Worm (Caenorhabditis elegans): Measurements from ENCODE around the gene Y32G9A.12.

- no peak for TF ChIP-seq F13C5.2 (tag; optimal IDR thresholded peaks at IDR 0.05)
- no peak for TF ChIP-seq ceh-36 (tag; optimal IDR thresholded peaks at IDR 0.05)
- no peak for TF ChIP-seq hmg-4 (GFP tag; optimal IDR thresholded peaks at IDR 0.05)
- TF ChIP-seq tra-4 (tag; optimal IDR thresholded peaks at IDR 0.05): no peak
- no peak for TF ChIP-seq ceh-13 (GFP tag; optimal IDR thresholded peaks at IDR 0.05)
- no peak for TF ChIP-seq flt-1 (GFP tag; IDR thresholded peaks at IDR 0.05)
- no peak for TF ChIP-seq sea-1 (GFP tag; conservative IDR thresholded peaks at IDR 0.05)
- no peak for TF ChIP-seq ama-1 (optimal IDR thresholded peaks at IDR 0.05)
- no peak for TF ChIP-seq aly-1 (tag; optimal IDR thresholded peaks at IDR 0.05)
- TF ChIP-seq tbx-11 (GFP tag; IDR thresholded peaks at IDR 0.05): no peak
- TF ChIP-seq B0310.2 (tag; optimal IDR thresholded peaks at IDR 0.05): no peak
- TF ChIP-seq ets-7 (tag; optimal IDR thresholded peaks at IDR 0.05): no peak
- TF ChIP-seq hmbx-1 (tag; optimal IDR thresholded peaks at IDR 0.05): no peak
- TF ChIP-seq pes-1 (GFP tag; IDR thresholded peaks at IDR 0.05): no peak
These were observed 25.9 kb upstream of the Y32G9A.12 start for ce11 chrV:1945875-1946274.
